Worm (Caenorhabditis elegans) whole organism, L1 larva: Measurements from ENCODE around the gene smg-3.

Experiments
- C04F5.9 ChIP-seq: sonication (generic microtip); optimal IDR thresholded peaks from 2 replicates; lab custom pipeline; 2016; ENCODE audit warnings: missing genetic modification characterization, missing compliant biosample characterization
- C16A3.4 ChIP-seq: fragments of 150-350 bp; optimal IDR thresholded peaks from 2 replicates; lab custom pipeline; 2014; ENCODE audit warnings: missing biosample characterization, missing genetic modification characterization
- F16B12.6 ChIP-seq: fragments of 150-350 bp; optimal IDR thresholded peaks from 2 replicates; lab custom pipeline; 2014; ENCODE audit warnings: missing biosample characterization, missing genetic modification characterization
- Y116A8C.19 ChIP-seq: sonication (generic microtip); optimal IDR thresholded peaks from 2 replicates; lab custom pipeline; 2016; ENCODE audit warnings: missing compliant biosample characterization, missing genetic modification characterization, borderline replicate concordance
- aha-1 ChIP-seq: fragments of 150-350 bp; optimal IDR thresholded peaks from 2 replicates; lab custom pipeline; 2014; ENCODE audit warnings: missing biosample characterization, missing genetic modification characterization
- alr-1 ChIP-seq: fragments of 200-800 bp; sonication (Bioruptor generic); optimal IDR thresholded peaks from 2 replicates; lab custom pipeline; 2018; ENCODE audit warnings: borderline replicate concordance, mild to moderate bottlenecking, missing genetic modification characterization, missing compliant biosample characterization
- aly-2 ChIP-seq: fragments of 150-350 bp; optimal IDR thresholded peaks from 2 replicates; lab custom pipeline; 2014; ENCODE audit warnings: missing biosample characterization, missing genetic modification characterization
- blmp-1 ChIP-seq: fragments of 150-350 bp; optimal IDR thresholded peaks from 2 replicates; lab custom pipeline; 2014; ENCODE audit warnings: missing biosample characterization, missing genetic modification characterization
- ceh-82 ChIP-seq, 3 experiments: fragments of 150-350 bp in 1 of 3; sonication (generic microtip) in 2 of 3; optimal IDR thresholded peaks; 2 replicates each; lab custom pipeline; 2014 to 2017; ENCODE audit warnings: missing biosample characterization in 3 of 3, missing genetic modification characterization in 3 of 3
- ceh-90 ChIP-seq: sonication (generic microtip); optimal IDR thresholded peaks from 2 replicates; lab custom pipeline; 2016; ENCODE audit warnings: missing genetic modification characterization, missing compliant biosample characterization
- ces-1 ChIP-seq: fragments of 150-350 bp; optimal IDR thresholded peaks from 2 replicates; lab custom pipeline; 2014; ENCODE audit warnings: missing biosample characterization, missing genetic modification reagents, missing genetic modification characterization
- dsc-1 ChIP-seq: sonication (generic microtip); optimal IDR thresholded peaks from 2 replicates; lab custom pipeline; 2016; ENCODE audit warnings: mild to moderate bottlenecking, missing genetic modification characterization, missing compliant biosample characterization
- efl-1 ChIP-seq, 4 experiments: fragments of 150-350 bp; optimal IDR thresholded peaks in 3 of 4; peaks in 1 of 4; 1 replicate in 1 of 4; 2 replicates in 3 of 4; lab custom pipeline; 2014; ENCODE audit warnings: missing biosample characterization in 2 of 4, missing genetic modification characterization in 2 of 4, missing genetic modification reagents in 2 of 4
- egl-13 ChIP-seq: sonication (generic microtip); optimal IDR thresholded peaks from 2 replicates; lab custom pipeline; 2016; ENCODE audit warnings: missing genotype, missing genetic modification reagents, missing genetic modification characterization, missing compliant biosample characterization
- elt-2 ChIP-seq: sonication (generic microtip); optimal IDR thresholded peaks from 2 replicates; lab custom pipeline; 2016; ENCODE audit warnings: missing genetic modification characterization, mild to moderate bottlenecking, inconsistent platforms, missing compliant biosample characterization, missing genetic modification reagents
- fkh-10 ChIP-seq: sonication (generic microtip); optimal IDR thresholded peaks from 2 replicates; lab custom pipeline; 2017; ENCODE audit warnings: missing biosample characterization, missing genetic modification reagents, missing genetic modification characterization
- fkh-8 ChIP-seq: sonication (generic microtip); optimal IDR thresholded peaks from 2 replicates; lab custom pipeline; 2016; ENCODE audit warnings: mild to moderate bottlenecking, missing genetic modification characterization, missing compliant biosample characterization
- fos-1 ChIP-seq: fragments of 150-350 bp; optimal IDR thresholded peaks from 2 replicates; lab custom pipeline; 2014; ENCODE audit warnings: missing biosample characterization, missing genetic modification characterization
- grh-1 ChIP-seq: fragments of 200-800 bp; sonication (Bioruptor generic); IDR thresholded peaks from 2 replicates; pipeline ENCODE4 v1.3.6; 2022; ENCODE audit warnings: missing genetic modification reagents, missing genetic modification characterization, missing compliant biosample characterization
- hlh-17 ChIP-seq: fragments of 200-800 bp; sonication (Bioruptor generic); optimal IDR thresholded peaks from 2 replicates; lab custom pipeline; 2018; ENCODE audit warnings: missing genetic modification characterization, mild to moderate bottlenecking, missing compliant biosample characterization, moderate library complexity, borderline replicate concordance
- hlh-4 ChIP-seq: sonication (generic microtip); optimal IDR thresholded peaks from 2 replicates; lab custom pipeline; 2016; ENCODE audit warnings: mild to moderate bottlenecking, missing genetic modification characterization, missing compliant biosample characterization
- lin-35 ChIP-seq, 2 experiments: fragments of 150-350 bp; optimal IDR thresholded peaks; 2 replicates each; lab custom pipeline; 2014; ENCODE audit warnings: missing biosample characterization in 2 of 2, missing genetic modification characterization in 2 of 2, missing genetic modification reagents in 2 of 2
- lin-39 ChIP-seq: fragments of 150-350 bp; optimal IDR thresholded peaks from 2 replicates; lab custom pipeline; 2014; ENCODE audit warnings: missing biosample characterization, missing genetic modification reagents, missing genetic modification characterization
- lir-3 ChIP-seq: sonication (generic microtip); optimal IDR thresholded peaks from 2 replicates; lab custom pipeline; 2016; ENCODE audit warnings: mild to moderate bottlenecking, missing genetic modification characterization, moderate library complexity, missing compliant biosample characterization; ENCODE audit not compliant: poor library complexity
- mab-9 ChIP-seq: fragments of 200-800 bp; sonication (Bioruptor generic); IDR thresholded peaks from 2 replicates; pipeline ENCODE4 v1.3.6; 2022; ENCODE audit warnings: missing genetic modification reagents, missing genetic modification characterization, missing compliant biosample characterization
- mef-2 ChIP-seq: fragments of 150-350 bp; optimal IDR thresholded peaks from 2 replicates; lab custom pipeline; 2014; ENCODE audit warnings: missing biosample characterization, missing genetic modification characterization
- mep-1 ChIP-seq: fragments of 150-350 bp; optimal IDR thresholded peaks from 2 replicates; lab custom pipeline; 2014; ENCODE audit warnings: missing biosample characterization, missing genetic modification characterization
- nhr-12 ChIP-seq: sonication (generic microtip); optimal IDR thresholded peaks from 2 replicates; lab custom pipeline; 2017; ENCODE audit warnings: missing biosample characterization, missing genetic modification characterization
- nhr-20 ChIP-seq: sonication (generic microtip); optimal IDR thresholded peaks from 2 replicates; lab custom pipeline; 2016; ENCODE audit warnings: mild to moderate bottlenecking, missing genetic modification characterization, missing compliant biosample characterization
- nhr-28 ChIP-seq: fragments of 150-350 bp; optimal IDR thresholded peaks from 2 replicates; lab custom pipeline; 2014; ENCODE audit warnings: missing biosample characterization, missing genetic modification characterization
- nhr-47 ChIP-seq: sonication (generic microtip); optimal IDR thresholded peaks from 2 replicates; lab custom pipeline; 2016; ENCODE audit warnings: mild to moderate bottlenecking, missing genetic modification characterization, moderate library complexity, missing compliant biosample characterization
- nhr-71 ChIP-seq: sonication (generic microtip); optimal IDR thresholded peaks from 2 replicates; lab custom pipeline; 2016; ENCODE audit warnings: mild to moderate bottlenecking, missing genetic modification characterization, moderate library complexity, missing compliant biosample characterization
- nhr-85 ChIP-seq: sonication (generic microtip); peaks from one replicate; lab custom pipeline; 2016; ENCODE audit warnings: missing genetic modification characterization, inconsistent platforms, missing compliant biosample characterization
- nhr-90 ChIP-seq: sonication (generic microtip); optimal IDR thresholded peaks from 2 replicates; lab custom pipeline; 2016; ENCODE audit warnings: mild to moderate bottlenecking, missing genetic modification characterization, missing compliant biosample characterization; ENCODE audit not compliant: poor library complexity
- rnt-1 ChIP-seq: sonication (generic microtip); optimal IDR thresholded peaks from 2 replicates; lab custom pipeline; 2016; ENCODE audit warnings: mild to moderate bottlenecking, missing genetic modification characterization, moderate library complexity, missing compliant biosample characterization
- sptf-1 ChIP-seq: fragments of 150-350 bp; optimal IDR thresholded peaks from 2 replicates; lab custom pipeline; 2014; ENCODE audit warnings: missing biosample characterization, missing genetic modification characterization
- sup-37 ChIP-seq: fragments of 200-800 bp; sonication (Bioruptor generic); optimal IDR thresholded peaks from 2 replicates; lab custom pipeline; 2018; ENCODE audit warnings: mild to moderate bottlenecking, missing genetic modification characterization, missing compliant biosample characterization
- swsn-7 ChIP-seq: sonication (generic microtip); optimal IDR thresholded peaks from 2 replicates; lab custom pipeline; 2016; ENCODE audit warnings: missing genetic modification characterization, missing compliant biosample characterization
- tbx-2 ChIP-seq: sonication (generic microtip); optimal IDR thresholded peaks from 2 replicates; lab custom pipeline; 2016; ENCODE audit warnings: missing genetic modification characterization, missing compliant biosample characterization
- unc-130 ChIP-seq: fragments of 150-350 bp; optimal IDR thresholded peaks from 2 replicates; lab custom pipeline; 2017; ENCODE audit warnings: missing biosample characterization, missing genetic modification characterization, inconsistent platforms
- unc-30 ChIP-seq: sonication (generic microtip); optimal IDR thresholded peaks from 2 replicates; lab custom pipeline; 2017; ENCODE audit warnings: missing biosample characterization, missing genetic modification characterization
- unc-62 ChIP-seq: fragments of 150-350 bp; optimal IDR thresholded peaks from 2 replicates; lab custom pipeline; 2014; ENCODE audit warnings: missing biosample characterization, missing genetic modification reagents, missing genetic modification characterization
- unc-86 ChIP-seq: sonication (generic microtip); optimal IDR thresholded peaks from 2 replicates; lab custom pipeline; 2016; ENCODE audit warnings: missing genetic modification characterization, missing compliant biosample characterization
- zag-1 ChIP-seq: fragments of 150-350 bp; optimal IDR thresholded peaks from 2 replicates; lab custom pipeline; 2014; ENCODE audit warnings: missing biosample characterization, missing genetic modification characterization
- zip-4 ChIP-seq: fragments of 200-800 bp; sonication (Bioruptor generic); optimal IDR thresholded peaks from 2 replicates; lab custom pipeline; 2018; ENCODE audit warnings: mild to moderate bottlenecking, missing genetic modification characterization, moderate library complexity, missing compliant biosample characterization
- ztf-11 ChIP-seq, 2 experiments: sonication (generic microtip); optimal IDR thresholded peaks; 2 replicates each; lab custom pipeline; 2016 to 2017; ENCODE audit warnings: missing genetic modification characterization in 2 of 2, missing biosample characterization in 1 of 2, missing compliant biosample characterization in 1 of 2
- ztf-4 ChIP-seq: fragments of 150-350 bp; optimal IDR thresholded peaks from 2 replicates; lab custom pipeline; 2014; ENCODE audit warnings: missing biosample characterization, missing genetic modification characterization

smg-3 gene

DNA sequence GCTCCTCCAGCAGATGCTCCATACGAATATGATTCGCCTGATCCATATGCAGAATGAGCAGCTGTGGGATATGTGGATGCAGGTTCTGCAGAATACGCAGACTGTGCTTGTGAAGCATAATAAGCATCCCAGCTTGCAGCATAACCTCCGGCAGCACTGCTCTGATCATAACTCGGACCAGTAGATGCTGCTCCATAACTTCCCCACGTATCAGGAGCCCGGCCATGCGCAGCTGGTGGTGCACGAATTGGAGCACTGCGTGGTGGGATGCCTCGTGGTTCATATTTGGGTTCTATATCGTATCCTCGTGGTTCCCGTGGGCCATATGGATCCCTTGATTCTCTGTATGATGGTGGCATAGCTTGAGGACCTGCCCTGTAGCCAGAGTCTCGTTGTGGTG is 828 bp upstream of the smg-3 start:
- TF ChIP-seq efl-1 (optimal IDR thresholded peaks at IDR 0.05; lab: Kevin White, UChicago) (no peak), efl-1 (GFP tag; optimal IDR thresholded peaks at IDR 0.05 in 1 of 2; lab: Kevin White, UChicago) (peak in 1 of 2 experiments; percentile 8), ztf-11 (tag; optimal IDR thresholded peaks at IDR 0.05; lab: Kevin White, UChicago) (no peak), unc-30 (tag; lab: Kevin White, UChicago) (no peak)

DNA sequence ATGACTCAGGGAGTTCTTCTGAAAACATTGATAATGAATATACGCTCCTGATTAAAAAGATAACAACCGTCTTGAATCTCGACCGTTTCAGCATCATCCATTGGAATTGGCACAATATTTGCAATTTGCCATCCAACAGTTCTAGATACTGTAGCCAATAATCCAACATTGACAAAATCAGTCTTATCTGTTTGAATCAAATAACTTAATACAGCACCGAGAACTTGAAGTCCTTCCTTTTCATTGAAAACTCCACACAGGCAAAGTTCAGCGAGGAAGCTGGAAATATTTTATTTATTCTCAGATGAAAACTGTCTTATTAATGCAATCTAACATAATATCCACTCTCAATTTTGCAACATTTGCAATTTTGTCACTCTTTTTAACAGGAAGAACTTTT is 626 bp downstream of the smg-3 start:
- TF ChIP-seq blmp-1 (no peak), alr-1 (tag; lab: Kevin White, UChicago) (no peak), nhr-71 (tag; lab: Kevin White, UChicago) (no peak), ceh-82 (tag; optimal IDR thresholded peaks at IDR 0.05; lab: Kevin White, UChicago) (no peak), elt-2 (tag; lab: Kevin White, UChicago) (no peak), nhr-47 (tag; lab: Kevin White, UChicago) (no peak), C04F5.9 (tag; lab: Kevin White, UChicago) (no peak), fkh-8 (no peak), hlh-17 (GFP tag; lab: Kevin White, UChicago) (no peak), Y116A8C.19 (tag; lab: Kevin White, UChicago) (no peak), egl-13 (tag; lab: Kevin White, UChicago) (no peak), sptf-1 (tag; lab: Kevin White, UChicago) (no peak), dsc-1 (tag; lab: Kevin White, UChicago) (no peak), unc-130 (tag; lab: Kevin White, UChicago) (no peak), zip-4 (GFP tag; lab: Kevin White, UChicago) (no peak)
- TF ChIP-seq, all 84 proteins: peak for 0

DNA sequence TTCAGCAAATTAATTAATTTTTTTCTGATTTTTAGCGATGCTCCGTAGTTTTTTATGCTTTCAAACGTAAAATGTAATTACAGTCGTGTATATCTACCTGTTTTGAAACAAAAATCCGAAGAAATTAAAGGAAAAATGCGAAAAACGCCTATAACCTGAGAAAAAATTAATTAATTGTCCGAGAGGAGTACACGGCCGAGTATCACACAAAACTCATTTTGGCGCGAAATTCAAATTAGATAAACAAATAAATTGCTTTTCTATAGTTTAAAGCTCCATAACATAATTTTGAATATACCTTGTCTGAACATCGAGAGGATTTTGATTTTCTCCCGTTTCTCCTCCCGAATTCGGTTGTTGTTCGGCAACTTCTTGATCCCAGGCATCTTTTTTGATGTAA is 3.4 kb downstream of the smg-3 start:
- peak; percentile 28 for TF ChIP-seq elt-2 (tag; lab: Kevin White, UChicago)
- TF ChIP-seq blmp-1, result no peak
- no peak for TF ChIP-seq aha-1
- TF ChIP-seq mef-2 (tag; lab: Kevin White, UChicago), result no peak
- TF ChIP-seq F16B12.6 (tag; lab: Kevin White, UChicago), result no peak
- TF ChIP-seq mep-1, result no peak
- TF ChIP-seq unc-30 (tag; lab: Kevin White, UChicago), result no peak
- TF ChIP-seq nhr-20 (tag; lab: Kevin White, UChicago), result peak; percentile 22
- TF ChIP-seq fos-1 (tag; lab: Kevin White, UChicago), result no peak
- no peak for TF ChIP-seq ces-1 (GFP tag; lab: Kevin White, UChicago)
- peak; percentile 7 for TF ChIP-seq tbx-2 (tag; lab: Kevin White, UChicago)
- peak; percentile 70 for TF ChIP-seq rnt-1 (tag; lab: Kevin White, UChicago)
- peak; percentile 75 to 91 for TF ChIP-seq lin-35 (GFP tag; optimal IDR thresholded peaks at IDR 0.05; lab: Kevin White, UChicago)
- TF ChIP-seq mab-9 (GFP tag; lab: Robert Waterston, UW), result no peak
- TF ChIP-seq ceh-90, result peak; percentile 77
- TF ChIP-seq fkh-8, result no peak
- peak; percentile 57 for TF ChIP-seq lir-3 (tag; lab: Kevin White, UChicago)
- no peak for TF ChIP-seq unc-130 (tag; lab: Kevin White, UChicago)
- peak; percentile 32 for TF ChIP-seq egl-13 (tag; lab: Kevin White, UChicago)
- peak; percentile 58 for TF ChIP-seq nhr-71 (tag; lab: Kevin White, UChicago)
- peak; percentile 56 for TF ChIP-seq nhr-47 (tag; lab: Kevin White, UChicago)
- TF ChIP-seq nhr-28 (tag; lab: Kevin White, UChicago), result no peak
- TF ChIP-seq unc-62, result no peak
- TF ChIP-seq grh-1 (GFP tag; lab: Robert Waterston, UW), result no peak
- no peak for TF ChIP-seq lin-39 (tag; lab: Kevin White, UChicago)
- no peak for TF ChIP-seq hlh-4 (tag; lab: Kevin White, UChicago)
- peak; percentile 26 for TF ChIP-seq swsn-7 (tag; lab: Kevin White, UChicago)
- TF ChIP-seq nhr-12 (tag; lab: Kevin White, UChicago), result no peak
- no peak for TF ChIP-seq ztf-4 (tag; lab: Kevin White, UChicago)
- no peak for TF ChIP-seq sup-37 (GFP tag; lab: Kevin White, UChicago)
- peak; percentile 80 for TF ChIP-seq nhr-85 (tag; lab: Kevin White, UChicago)
- peak in 1 of 2 experiments; percentile 8 for TF ChIP-seq ztf-11 (tag; optimal IDR thresholded peaks at IDR 0.05; lab: Kevin White, UChicago)
- no peak for TF ChIP-seq zag-1 (tag; lab: Kevin White, UChicago)
- no peak for TF ChIP-seq Y116A8C.19 (tag; lab: Kevin White, UChicago)
- no peak for TF ChIP-seq hlh-17 (GFP tag; lab: Kevin White, UChicago)
- no peak for TF ChIP-seq C16A3.4 (tag; lab: Kevin White, UChicago)
- no peak for TF ChIP-seq fkh-10 (GFP tag; lab: Kevin White, UChicago)
- no peak for TF ChIP-seq aly-2
- no peak for TF ChIP-seq unc-86 (tag; lab: Kevin White, UChicago)
- peak; percentile 57 for TF ChIP-seq nhr-90 (tag; lab: Kevin White, UChicago)
